Fruit fly (Drosophila melanogaster) S2 (cell line): ENCODE measurements around the gene Boh2.

Source experiments
- CG8478 ChIP-seq: fragments of >200 bp; optimal IDR thresholded peaks from 2 replicates; lab custom pipeline; 2018
- CTCF ChIP-seq, 2 experiments: fragments of >200 bp; optimal IDR thresholded peaks; 2 replicates each; lab custom pipeline; 2018

The Boh2 gene

DNA sequence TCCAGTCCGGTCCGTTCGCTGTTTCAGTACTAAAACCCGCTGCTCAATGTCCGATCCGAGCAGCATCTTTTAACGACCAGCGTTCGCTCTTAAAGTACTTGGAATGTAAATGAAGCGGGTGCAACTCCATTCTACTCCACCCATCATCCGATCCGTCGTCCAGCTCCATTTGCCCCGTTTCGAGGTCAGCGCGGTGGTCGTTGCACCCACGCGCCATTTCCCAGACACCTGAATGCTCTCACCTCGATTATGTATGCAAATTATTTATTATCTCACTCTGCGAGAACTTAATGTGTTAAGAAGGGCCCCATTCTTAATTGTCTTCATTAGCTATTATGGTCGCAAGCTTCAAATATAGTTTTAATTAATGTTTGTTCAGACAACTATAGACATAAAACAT, 498 bp upstream of the Boh2 start:
- TF ChIP-seq CG8478 (lab: Kevin White, UChicago): no peak
- no peak for TF ChIP-seq CTCF (optimal IDR thresholded peaks at IDR 0.05; lab: Kevin White, UChicago)

DNA sequence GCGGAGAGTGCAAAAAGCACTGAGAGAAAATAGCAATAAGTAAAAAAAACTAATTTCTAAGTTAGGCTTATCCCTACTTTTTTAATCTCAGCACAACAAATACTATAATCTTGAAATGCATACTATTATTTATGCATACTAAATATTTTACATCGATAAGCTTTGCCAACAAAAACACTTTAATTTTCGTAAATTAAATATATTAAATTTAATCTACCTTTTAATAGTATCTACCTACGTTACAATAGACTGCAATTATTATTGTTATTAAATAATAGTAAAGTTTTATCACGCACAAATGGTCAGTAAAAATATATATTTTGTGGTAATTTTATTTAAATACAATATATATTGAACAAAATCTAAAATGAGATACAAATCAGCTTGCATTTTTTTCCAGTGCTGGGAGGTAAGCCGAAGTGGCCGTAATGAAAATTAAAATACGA, 3.3 kb downstream of the Boh2 start:
- TF ChIP-seq CTCF (optimal IDR thresholded peaks at IDR 0.05; lab: Kevin White, UChicago): no peak
- TF ChIP-seq CG8478 (lab: Kevin White, UChicago): no peak

DNA sequence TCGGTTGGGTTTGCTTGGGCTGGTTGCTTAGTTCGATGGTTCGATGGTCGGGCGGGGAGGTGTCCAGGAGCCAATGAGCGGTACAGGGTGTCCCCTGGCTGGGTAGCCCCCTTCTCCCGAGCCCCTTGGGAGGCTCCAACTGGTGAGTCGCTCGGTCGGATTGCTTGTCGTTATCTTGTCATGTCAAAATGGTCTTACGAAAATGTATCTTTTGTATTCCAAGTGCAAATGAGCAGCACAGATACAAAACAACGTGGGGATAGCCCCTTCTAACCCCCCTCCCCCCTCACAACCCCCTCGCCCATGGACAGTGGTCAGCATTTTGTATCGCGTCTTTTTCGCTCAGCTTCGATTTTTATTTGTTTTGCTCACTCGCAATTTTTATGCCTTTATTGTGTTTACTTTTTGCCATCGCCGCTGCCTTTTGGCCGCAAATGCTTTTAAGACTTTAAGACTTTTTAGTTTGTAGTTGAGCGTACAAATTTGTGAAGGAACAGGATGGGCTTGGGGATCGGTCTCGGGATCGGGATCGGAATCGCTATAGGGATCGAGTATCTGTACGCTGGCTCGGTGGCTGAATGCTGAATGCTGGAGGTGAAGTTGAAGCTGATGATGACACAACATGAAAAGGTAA, 3.9 kb downstream of the Boh2 start:
- TF ChIP-seq CG8478 (lab: Kevin White, UChicago) (no peak), CTCF (optimal IDR thresholded peaks at IDR 0.05; lab: Kevin White, UChicago) (no peak)

DNA sequence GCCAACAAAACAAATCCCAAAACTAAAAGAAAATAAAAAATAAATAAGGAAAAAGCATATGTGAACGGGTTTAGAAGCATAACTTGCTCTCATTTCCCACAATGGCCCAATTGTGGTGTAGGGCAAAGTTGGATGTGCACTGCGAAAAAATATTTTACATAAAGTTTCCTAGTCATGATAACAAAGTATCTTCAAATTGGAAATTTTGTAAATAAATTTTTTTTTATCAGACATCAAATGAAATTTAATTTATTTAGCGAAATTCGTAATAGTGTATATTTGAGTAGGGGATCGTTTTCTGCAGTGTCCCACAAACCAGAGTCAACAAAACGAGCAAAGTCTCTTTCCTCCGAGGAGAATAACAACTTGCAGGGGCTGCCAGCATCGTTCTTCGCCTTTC, 5.3 kb downstream of the Boh2 start:
- TF ChIP-seq CG8478 (lab: Kevin White, UChicago) (no peak), CTCF (optimal IDR thresholded peaks at IDR 0.05; lab: Kevin White, UChicago) (no peak)

DNA sequence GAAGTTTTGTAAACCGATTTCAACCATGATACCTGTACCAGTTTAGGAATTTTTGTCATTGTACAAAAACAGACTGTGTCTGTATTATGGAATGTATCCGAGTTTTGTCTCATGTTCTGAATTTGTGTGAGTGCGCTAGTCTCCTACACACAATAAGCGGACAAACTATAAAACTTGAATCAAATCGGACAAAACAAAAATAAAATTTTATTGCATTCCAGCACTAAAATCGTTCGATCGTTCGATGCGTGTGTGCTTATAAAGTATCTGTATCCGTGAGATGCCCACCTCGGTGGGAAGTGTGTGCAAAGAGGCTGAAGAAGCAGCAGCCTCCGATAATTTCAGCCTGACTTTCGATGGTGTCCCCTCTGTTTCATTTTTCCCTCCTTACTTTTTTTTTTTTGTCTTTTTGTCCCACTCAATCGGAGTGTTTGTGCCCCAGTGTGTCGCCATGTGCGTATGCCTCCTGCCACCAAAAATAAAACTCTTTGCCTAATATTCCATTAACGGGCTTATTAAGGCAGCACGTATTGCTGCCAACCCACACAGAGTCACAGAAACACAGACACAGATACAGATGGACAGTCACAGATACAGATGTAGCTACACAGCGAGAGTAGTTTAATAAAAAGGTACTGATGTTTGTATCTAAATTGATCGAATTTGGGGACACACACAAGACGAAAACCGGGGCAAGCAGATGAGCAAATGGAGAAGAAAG, 9.7 kb downstream of the Boh2 start:
- TF ChIP-seq CG8478 (lab: Kevin White, UChicago): no peak
- TF ChIP-seq CTCF (optimal IDR thresholded peaks at IDR 0.05; lab: Kevin White, UChicago): no peak

DNA sequence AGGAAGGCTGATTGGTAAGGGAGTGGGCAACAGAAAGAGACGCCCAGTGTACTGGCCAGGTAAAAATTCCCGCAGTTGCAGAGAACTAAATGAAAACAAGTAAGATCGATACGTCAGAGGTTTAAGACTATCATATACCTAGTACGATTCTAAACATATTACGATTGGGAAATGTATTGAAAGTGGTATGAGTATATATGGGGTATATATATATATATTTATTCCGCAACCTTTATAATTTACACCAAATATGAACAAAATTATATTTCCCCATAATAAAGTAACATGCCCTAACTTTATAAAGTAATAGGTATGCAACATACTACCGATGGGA, 10.3 kb downstream of the Boh2 start:
- TF ChIP-seq CG8478 (lab: Kevin White, UChicago): no peak
- TF ChIP-seq CTCF (optimal IDR thresholded peaks at IDR 0.05; lab: Kevin White, UChicago): no peak

DNA sequence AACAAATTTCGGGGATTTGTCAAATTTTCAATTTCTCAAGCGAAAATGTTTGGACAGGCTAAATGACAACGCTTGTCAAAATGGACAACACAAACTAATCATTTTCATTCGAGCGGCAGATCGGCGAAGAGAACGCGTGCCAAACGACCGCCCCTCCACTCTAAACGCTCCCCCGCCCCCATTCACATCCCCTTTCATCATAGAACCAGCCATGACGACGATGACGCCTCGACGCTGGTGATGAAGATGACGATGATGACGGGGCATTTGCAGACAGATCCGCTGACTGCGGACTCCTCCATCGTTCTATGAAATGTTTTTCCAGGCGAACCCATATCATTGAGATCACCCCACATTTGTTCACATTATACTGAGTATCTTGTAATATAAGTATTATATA, 11.3 kb downstream of the Boh2 start:
- TF ChIP-seq CTCF (optimal IDR thresholded peaks at IDR 0.05; lab: Kevin White, UChicago) (no peak), CG8478 (lab: Kevin White, UChicago) (no peak)

DNA sequence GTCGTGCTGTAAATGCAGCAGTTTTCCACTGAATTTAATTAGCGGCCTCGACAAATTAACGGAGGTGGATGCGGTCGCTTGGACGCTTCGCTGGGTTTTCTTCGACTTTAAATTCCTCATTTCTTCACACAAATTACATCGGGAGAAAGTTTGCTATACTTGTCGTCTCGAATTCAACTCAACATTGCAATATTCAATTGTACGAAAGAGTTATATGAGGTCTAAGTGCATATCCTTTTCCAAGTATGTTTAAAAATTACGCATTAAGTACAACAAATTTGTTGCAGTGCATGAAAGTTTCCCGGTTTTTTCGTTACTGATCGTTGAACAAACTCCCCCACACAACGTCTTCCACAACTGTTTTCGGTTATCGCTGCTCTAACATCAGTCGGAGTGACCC, 13.9 kb downstream of the Boh2 start:
- no peak for TF ChIP-seq CTCF (optimal IDR thresholded peaks at IDR 0.05; lab: Kevin White, UChicago)
- TF ChIP-seq CG8478 (lab: Kevin White, UChicago): no peak

DNA sequence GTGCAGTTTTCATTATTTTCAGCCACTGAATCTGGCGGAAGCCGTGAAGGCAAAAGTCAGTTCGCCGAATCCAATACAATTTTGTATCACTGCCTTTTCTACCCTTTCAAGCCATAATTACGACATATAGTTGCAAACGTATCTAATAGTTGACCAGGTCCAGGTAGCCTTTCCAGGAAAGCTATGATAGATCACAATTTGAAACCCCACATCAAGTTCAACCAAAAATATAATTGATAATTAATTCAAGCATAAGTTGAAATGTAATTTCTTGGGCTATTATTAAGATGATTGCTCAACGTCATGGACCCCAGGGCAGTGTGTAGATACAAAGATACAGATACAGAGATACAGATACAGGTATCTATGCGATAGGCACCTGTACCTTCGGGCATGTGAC, 17.4 kb downstream of the Boh2 start:
- TF ChIP-seq CG8478 (lab: Kevin White, UChicago) (no peak), CTCF (optimal IDR thresholded peaks at IDR 0.05; lab: Kevin White, UChicago) (no peak)

DNA sequence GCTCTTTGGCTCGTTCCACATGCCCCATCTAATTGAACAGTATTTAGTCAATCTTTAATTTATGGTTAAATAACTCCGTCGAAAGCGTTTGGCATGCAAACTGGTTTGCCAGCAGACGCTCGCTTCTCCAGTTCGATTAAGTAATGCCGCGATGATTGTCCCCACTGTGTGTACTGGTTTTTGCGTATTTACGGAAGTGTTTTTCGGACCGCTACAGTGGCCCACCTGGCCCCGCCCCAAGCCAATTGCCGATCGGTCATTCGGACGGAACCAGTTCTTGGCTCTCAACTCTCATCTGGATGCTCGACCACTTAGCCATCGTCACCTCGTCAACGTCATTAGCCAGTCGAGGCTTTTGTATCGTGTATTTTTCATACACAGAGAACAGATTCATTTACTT, 17.9 kb downstream of the Boh2 start:
- TF ChIP-seq CG8478 (lab: Kevin White, UChicago): no peak
- no peak for TF ChIP-seq CTCF (optimal IDR thresholded peaks at IDR 0.05; lab: Kevin White, UChicago)

DNA sequence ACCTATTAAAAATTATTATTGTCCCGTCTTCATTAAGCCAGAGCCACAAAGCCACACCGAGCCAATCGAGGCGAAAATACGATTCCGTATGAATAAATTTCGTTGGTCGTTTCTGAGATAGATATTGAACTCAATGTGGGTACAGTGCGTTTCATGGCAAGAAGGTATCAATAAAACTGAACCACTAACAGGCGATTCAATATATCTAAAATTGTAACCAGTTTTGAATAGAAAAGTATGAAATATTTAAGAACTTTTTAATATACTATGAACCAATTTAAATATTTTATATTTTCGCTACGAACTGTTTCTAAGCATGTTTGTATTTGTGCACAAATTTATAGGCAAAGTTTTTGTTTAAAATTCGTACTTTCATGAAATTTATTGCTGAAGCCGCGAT, 20.2 kb downstream of the Boh2 start:
- no peak for TF ChIP-seq CG8478 (lab: Kevin White, UChicago)
- TF ChIP-seq CTCF (optimal IDR thresholded peaks at IDR 0.05; lab: Kevin White, UChicago): no peak

DNA sequence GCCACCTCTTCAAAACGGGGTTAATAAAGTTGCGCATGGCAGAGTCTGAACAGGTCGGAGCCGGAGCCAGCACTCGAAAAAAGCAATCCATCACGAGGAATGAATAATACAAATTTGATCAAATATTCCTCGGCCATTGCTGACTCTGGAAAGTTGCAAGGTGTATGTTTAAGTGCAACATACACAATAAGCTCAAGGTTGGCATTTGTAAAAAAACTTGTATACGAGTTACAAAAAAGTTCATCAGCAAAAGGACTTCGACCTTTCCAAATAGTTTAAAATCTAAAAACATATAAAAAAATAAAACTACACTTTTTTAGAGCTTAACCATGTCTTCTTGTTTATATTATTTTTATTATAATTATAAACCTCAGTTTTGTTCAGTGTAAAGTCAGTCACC, 21.9 kb downstream of the Boh2 start:
- no peak for TF ChIP-seq CG8478 (lab: Kevin White, UChicago)
- TF ChIP-seq CTCF (optimal IDR thresholded peaks at IDR 0.05; lab: Kevin White, UChicago): no peak

DNA sequence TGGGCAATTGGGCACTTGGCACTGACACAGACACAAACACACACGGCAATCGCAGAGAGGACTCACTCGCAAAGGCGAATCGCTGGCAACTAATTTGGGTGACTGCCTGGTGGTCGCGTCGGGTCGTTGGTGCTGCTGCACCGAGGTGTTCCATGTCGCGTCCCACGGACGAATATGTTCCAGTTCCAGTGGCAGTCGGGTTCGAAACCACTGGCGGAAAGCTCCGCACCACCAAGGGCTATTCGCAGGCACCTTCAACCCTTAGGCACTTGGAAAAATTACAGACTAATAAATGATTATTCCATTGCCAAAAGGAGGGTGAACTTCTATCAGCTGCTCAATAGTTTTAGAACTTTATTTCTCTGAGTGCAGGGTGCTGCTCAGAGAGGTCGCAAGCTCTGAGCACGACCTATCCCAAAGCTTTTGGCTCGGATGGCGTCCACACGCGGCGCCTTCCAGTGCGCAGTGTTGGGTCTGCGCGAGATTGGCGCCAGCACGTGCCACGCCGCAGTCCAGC, 24.7 kb downstream of the Boh2 start, which contains the start of gene Ca-beta:
Gene Ca-beta (minus strand): TSS at position 51 of the 517 bp plus-strand sequence.
- TF ChIP-seq CTCF (optimal IDR thresholded peaks at IDR 0.05; lab: Kevin White, UChicago): no peak
- TF ChIP-seq CG8478 (lab: Kevin White, UChicago): no peak

DNA sequence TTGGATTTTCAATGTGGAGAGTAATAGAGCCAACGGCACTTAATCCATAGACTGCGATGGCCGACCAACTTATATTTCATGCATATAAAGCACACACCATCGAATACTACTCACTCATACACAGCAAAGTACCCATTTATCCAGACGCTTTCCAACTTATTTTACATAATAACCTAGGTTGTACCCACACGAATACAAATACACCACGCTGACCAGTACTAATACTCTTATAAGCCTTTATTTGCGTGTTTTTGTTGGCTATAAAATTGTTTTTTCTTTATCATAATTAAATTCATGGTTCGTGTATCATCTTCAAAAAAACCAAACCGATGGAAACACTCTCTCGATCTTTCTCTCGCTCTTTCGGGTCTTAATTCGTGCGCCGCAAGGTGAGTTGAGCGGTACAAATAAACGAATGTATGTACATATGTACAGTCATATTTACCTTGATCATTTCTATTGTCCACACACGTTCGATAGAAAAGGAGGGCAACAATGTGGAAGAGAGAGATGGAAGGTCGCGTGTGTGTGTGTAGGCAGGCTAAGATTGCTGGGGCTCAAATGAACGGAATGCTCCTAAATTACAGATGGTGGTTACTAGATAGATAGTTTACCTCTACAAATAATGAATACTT, 27.9 kb downstream of the Boh2 start:
- TF ChIP-seq CTCF (optimal IDR thresholded peaks at IDR 0.05; lab: Kevin White, UChicago) (no peak), CG8478 (lab: Kevin White, UChicago) (no peak)

DNA sequence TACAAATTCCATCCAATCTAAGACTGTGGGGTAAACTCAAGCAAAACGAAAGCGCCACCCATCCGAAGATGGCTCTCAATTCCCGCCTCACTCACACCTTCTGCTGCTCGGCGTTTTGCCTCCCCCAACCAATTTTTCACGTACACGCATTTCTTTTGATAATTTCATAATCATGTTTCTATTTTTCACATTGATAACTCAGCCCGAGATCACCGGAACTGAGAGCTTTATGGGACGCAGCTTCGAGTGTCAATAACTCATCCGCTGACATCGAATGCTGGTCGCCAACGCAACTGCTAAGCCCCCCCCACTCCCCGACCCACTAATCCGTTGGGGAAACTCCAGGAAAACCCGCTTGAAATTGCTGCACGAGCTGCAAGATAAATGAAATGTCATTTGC, 28.6 kb downstream of the Boh2 start:
- TF ChIP-seq CTCF (optimal IDR thresholded peaks at IDR 0.05; lab: Kevin White, UChicago) (no peak), CG8478 (lab: Kevin White, UChicago) (no peak)
